Worm (Caenorhabditis elegans) whole organism, L4 larva: ENCODE measurements around the gene mec-12.

Source experiments
- ceh-20 ChIP-seq: fragments of 200-800 bp; sonication (Bioruptor generic); IDR thresholded peaks from 2 replicates; pipeline ENCODE4 v1.3.6; 2022; ENCODE audit warnings: missing genetic modification reagents, missing genetic modification characterization, missing compliant biosample characterization
- ceh-32 ChIP-seq: sonication (generic microtip); optimal IDR thresholded peaks from 2 replicates; lab custom pipeline; 2016; ENCODE audit warnings: mild to moderate bottlenecking, missing genetic modification characterization, missing compliant biosample characterization; ENCODE audit not compliant: poor library complexity

DNA sequence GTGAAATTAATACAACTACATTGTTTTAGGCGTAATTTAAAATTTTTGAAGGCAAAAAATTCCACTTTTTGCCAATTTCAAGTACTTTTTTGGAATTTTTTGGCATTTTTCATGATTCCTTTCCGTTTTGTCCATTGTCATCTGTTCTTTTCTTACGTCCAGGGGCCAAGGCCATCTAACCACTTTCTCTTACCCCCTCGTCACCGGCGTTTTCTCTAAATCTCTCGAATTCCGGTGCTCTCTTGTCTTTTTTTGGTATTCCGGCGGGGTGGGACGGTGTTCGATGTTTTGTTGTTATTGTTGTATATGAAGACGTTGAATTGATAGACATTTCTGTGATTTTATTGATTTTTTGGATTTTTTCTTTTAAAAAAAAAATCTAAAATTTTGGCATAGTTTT is 22.6 kb upstream of the mec-12 start:
- TF ChIP-seq ceh-32 (tag; lab: Kevin White, UChicago), result no peak
- no peak for TF ChIP-seq ceh-20 (GFP tag; lab: Robert Waterston, UW)
